Worm (Caenorhabditis elegans) whole organism, L1 larva: ENCODE results near the gene srh-44.

Experiments
- C16A3.4 ChIP-seq: fragments of 150-350 bp; optimal IDR thresholded peaks from 2 replicates; lab custom pipeline; 2014; ENCODE audit warnings: missing biosample characterization, missing genetic modification characterization
- C34B4.2 ChIP-seq: sonication (generic microtip); optimal IDR thresholded peaks from 2 replicates; lab custom pipeline; 2017; ENCODE audit warnings: mild to moderate bottlenecking, missing genetic modification characterization, missing compliant biosample characterization
- Y116A8C.19 ChIP-seq: sonication (generic microtip); optimal IDR thresholded peaks from 2 replicates; lab custom pipeline; 2016; ENCODE audit warnings: missing compliant biosample characterization, missing genetic modification characterization, borderline replicate concordance
- ama-1 ChIP-seq: fragments of 150-350 bp; optimal IDR thresholded peaks from 2 replicates; lab custom pipeline; 2014
- blmp-1 ChIP-seq: fragments of 150-350 bp; optimal IDR thresholded peaks from 2 replicates; lab custom pipeline; 2014; ENCODE audit warnings: missing biosample characterization, missing genetic modification characterization
- ceh-63 ChIP-seq: fragments of 200-800 bp; sonication (Bioruptor generic); optimal IDR thresholded peaks from 2 replicates; lab custom pipeline; 2018; ENCODE audit warnings: mild to moderate bottlenecking, missing genetic modification characterization, missing compliant biosample characterization
- ceh-82 ChIP-seq, 3 experiments: fragments of 150-350 bp in 1 of 3; sonication (generic microtip) in 2 of 3; optimal IDR thresholded peaks; 2 replicates each; lab custom pipeline; 2014 to 2017; ENCODE audit warnings: missing biosample characterization in 3 of 3, missing genetic modification characterization in 3 of 3
- ceh-90 ChIP-seq: sonication (generic microtip); optimal IDR thresholded peaks from 2 replicates; lab custom pipeline; 2016; ENCODE audit warnings: missing genetic modification characterization, missing compliant biosample characterization
- dsc-1 ChIP-seq: sonication (generic microtip); optimal IDR thresholded peaks from 2 replicates; lab custom pipeline; 2016; ENCODE audit warnings: mild to moderate bottlenecking, missing genetic modification characterization, missing compliant biosample characterization
- efl-1 ChIP-seq, 4 experiments: fragments of 150-350 bp; optimal IDR thresholded peaks in 3 of 4; peaks in 1 of 4; 1 replicate in 1 of 4; 2 replicates in 3 of 4; lab custom pipeline; 2014; ENCODE audit warnings: missing biosample characterization in 2 of 4, missing genetic modification characterization in 2 of 4, missing genetic modification reagents in 2 of 4
- efl-3 ChIP-seq: fragments of 200-800 bp; sonication (Bioruptor generic); optimal IDR thresholded peaks from 2 replicates; lab custom pipeline; 2018; ENCODE audit warnings: mild to moderate bottlenecking, missing genetic modification characterization, missing compliant biosample characterization
- elt-2 ChIP-seq: sonication (generic microtip); optimal IDR thresholded peaks from 2 replicates; lab custom pipeline; 2016; ENCODE audit warnings: missing genetic modification characterization, mild to moderate bottlenecking, inconsistent platforms, missing compliant biosample characterization, missing genetic modification reagents
- elt-3 ChIP-seq, 6 experiments: fragments of 150-350 bp in 1 of 6; sonication (generic microtip); optimal IDR thresholded peaks; 2 replicates each; lab custom pipeline; 2017 to 2018; ENCODE audit warnings: missing biosample characterization in 6 of 6, missing genetic modification characterization in 6 of 6, inconsistent platforms in 1 of 6
- ets-5 ChIP-seq: fragments of 200-800 bp; sonication (Bioruptor generic); IDR thresholded peaks from 2 replicates; pipeline ENCODE4 v1.3.6; 2022; ENCODE audit warnings: missing genetic modification characterization, missing compliant biosample characterization
- fos-1 ChIP-seq: fragments of 150-350 bp; optimal IDR thresholded peaks from 2 replicates; lab custom pipeline; 2014; ENCODE audit warnings: missing biosample characterization, missing genetic modification characterization
- grh-1 ChIP-seq: fragments of 200-800 bp; sonication (Bioruptor generic); IDR thresholded peaks from 2 replicates; pipeline ENCODE4 v1.3.6; 2022; ENCODE audit warnings: missing genetic modification reagents, missing genetic modification characterization, missing compliant biosample characterization
- hlh-17 ChIP-seq: fragments of 200-800 bp; sonication (Bioruptor generic); optimal IDR thresholded peaks from 2 replicates; lab custom pipeline; 2018; ENCODE audit warnings: missing genetic modification characterization, mild to moderate bottlenecking, missing compliant biosample characterization, moderate library complexity, borderline replicate concordance
- hpl-2 ChIP-seq: fragments of 150-350 bp; optimal IDR thresholded peaks from 2 replicates; lab custom pipeline; 2014; ENCODE audit warnings: missing biosample characterization, missing genetic modification reagents, missing genetic modification characterization
- jun-1 ChIP-seq: fragments of 150-350 bp; optimal IDR thresholded peaks from 2 replicates; lab custom pipeline; 2014; ENCODE audit warnings: missing biosample characterization, missing genetic modification reagents, missing genetic modification characterization
- lin-14 ChIP-seq: fragments of 200-800 bp; sonication (Bioruptor generic); optimal IDR thresholded peaks from 2 replicates; lab custom pipeline; 2018; ENCODE audit warnings: mild to moderate bottlenecking, missing genetic modification characterization, moderate library complexity, missing compliant biosample characterization
- lin-15B ChIP-seq: fragments of 150-350 bp; sonication (generic microtip); optimal IDR thresholded peaks from 3 replicates; lab custom pipeline; 2014; ENCODE audit warnings: missing biosample characterization, missing genetic modification characterization
- lin-35 ChIP-seq, 2 experiments: fragments of 150-350 bp; optimal IDR thresholded peaks; 2 replicates each; lab custom pipeline; 2014; ENCODE audit warnings: missing biosample characterization in 2 of 2, missing genetic modification characterization in 2 of 2, missing genetic modification reagents in 2 of 2
- lir-3 ChIP-seq: sonication (generic microtip); optimal IDR thresholded peaks from 2 replicates; lab custom pipeline; 2016; ENCODE audit warnings: mild to moderate bottlenecking, missing genetic modification characterization, moderate library complexity, missing compliant biosample characterization; ENCODE audit not compliant: poor library complexity
- lsy-2 ChIP-seq, 2 experiments: fragments of 150-350 bp; optimal IDR thresholded peaks; 2 replicates each; lab custom pipeline; 2014; ENCODE audit warnings: missing biosample characterization in 2 of 2, missing genetic modification characterization in 2 of 2
- mab-9 ChIP-seq: fragments of 200-800 bp; sonication (Bioruptor generic); IDR thresholded peaks from 2 replicates; pipeline ENCODE4 v1.3.6; 2022; ENCODE audit warnings: missing genetic modification reagents, missing genetic modification characterization, missing compliant biosample characterization
- nhr-11 ChIP-seq: fragments of 150-350 bp; optimal IDR thresholded peaks from 2 replicates; lab custom pipeline; 2014; ENCODE audit warnings: missing biosample characterization, missing genetic modification characterization
- nhr-19 ChIP-seq: fragments of 200-800 bp; sonication (Bioruptor generic); conservative IDR thresholded peaks from 2 replicates; pipeline ENCODE4 v1.3.6; 2022; ENCODE audit warnings: missing genetic modification characterization, missing compliant biosample characterization
- nhr-20 ChIP-seq: sonication (generic microtip); optimal IDR thresholded peaks from 2 replicates; lab custom pipeline; 2016; ENCODE audit warnings: mild to moderate bottlenecking, missing genetic modification characterization, missing compliant biosample characterization
- nhr-237 ChIP-seq: fragments of 150-350 bp; optimal IDR thresholded peaks from 2 replicates; lab custom pipeline; 2014; ENCODE audit warnings: missing biosample characterization, missing genetic modification characterization
- nhr-71 ChIP-seq: sonication (generic microtip); optimal IDR thresholded peaks from 2 replicates; lab custom pipeline; 2016; ENCODE audit warnings: mild to moderate bottlenecking, missing genetic modification characterization, moderate library complexity, missing compliant biosample characterization
- nhr-84 ChIP-seq: sonication (generic microtip); optimal IDR thresholded peaks from 2 replicates; lab custom pipeline; 2017; ENCODE audit warnings: missing biosample characterization, missing genetic modification characterization
- nhr-85 ChIP-seq: sonication (generic microtip); peaks from one replicate; lab custom pipeline; 2016; ENCODE audit warnings: missing genetic modification characterization, inconsistent platforms, missing compliant biosample characterization
- nhr-90 ChIP-seq: sonication (generic microtip); optimal IDR thresholded peaks from 2 replicates; lab custom pipeline; 2016; ENCODE audit warnings: mild to moderate bottlenecking, missing genetic modification characterization, missing compliant biosample characterization; ENCODE audit not compliant: poor library complexity
- snu-23 ChIP-seq: sonication (generic microtip); optimal IDR thresholded peaks from 2 replicates; lab custom pipeline; 2016; ENCODE audit warnings: missing genetic modification characterization, missing compliant biosample characterization
- swsn-7 ChIP-seq: sonication (generic microtip); optimal IDR thresholded peaks from 2 replicates; lab custom pipeline; 2016; ENCODE audit warnings: missing genetic modification characterization, missing compliant biosample characterization
- tbx-2 ChIP-seq: sonication (generic microtip); optimal IDR thresholded peaks from 2 replicates; lab custom pipeline; 2016; ENCODE audit warnings: missing genetic modification characterization, missing compliant biosample characterization
- unc-130 ChIP-seq: fragments of 150-350 bp; optimal IDR thresholded peaks from 2 replicates; lab custom pipeline; 2017; ENCODE audit warnings: missing biosample characterization, missing genetic modification characterization, inconsistent platforms
- unc-86 ChIP-seq: sonication (generic microtip); optimal IDR thresholded peaks from 2 replicates; lab custom pipeline; 2016; ENCODE audit warnings: missing genetic modification characterization, missing compliant biosample characterization
- unc-98 ChIP-seq: fragments of 200-800 bp; sonication (Bioruptor generic); IDR thresholded peaks from 2 replicates; pipeline ENCODE4 v1.3.6; 2022; ENCODE audit warnings: missing genetic modification characterization, missing compliant biosample characterization
- zag-1 ChIP-seq: fragments of 150-350 bp; optimal IDR thresholded peaks from 2 replicates; lab custom pipeline; 2014; ENCODE audit warnings: missing biosample characterization, missing genetic modification characterization
- ztf-4 ChIP-seq: fragments of 150-350 bp; optimal IDR thresholded peaks from 2 replicates; lab custom pipeline; 2014; ENCODE audit warnings: missing biosample characterization, missing genetic modification characterization

The srh-44 gene

DNA sequence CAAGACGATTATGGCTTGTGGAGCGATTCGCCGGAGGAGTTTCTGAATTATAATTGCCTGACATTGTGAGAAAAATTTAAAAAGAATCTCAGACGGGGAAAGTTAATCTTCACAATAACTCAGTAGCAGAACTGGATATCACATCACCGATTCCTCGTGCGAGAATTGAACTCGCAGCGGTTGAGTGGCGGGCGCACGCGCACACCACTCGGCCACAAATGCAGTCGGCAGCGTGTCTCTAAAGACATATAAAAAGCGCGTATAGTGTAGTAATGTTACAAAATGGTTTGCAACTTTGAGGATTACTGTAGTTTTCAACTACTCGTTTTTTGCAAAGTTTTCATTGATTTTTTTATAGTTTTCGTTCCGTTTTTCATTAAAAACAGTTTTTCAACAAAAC, 30.3 kb upstream of the srh-44 start (continued):
- TF ChIP-seq lin-14, result no peak
- peak; percentile 63 for TF ChIP-seq jun-1 (tag; lab: Kevin White, UChicago)
- TF ChIP-seq tbx-2 (tag; lab: Kevin White, UChicago), result peak; percentile 54
- no peak for TF ChIP-seq unc-98
- TF ChIP-seq nhr-84 (tag; lab: Kevin White, UChicago), result no peak
- TF ChIP-seq grh-1 (GFP tag; lab: Robert Waterston, UW), result peak; percentile 44; the same call in 1 of the 2 replicates
- TF ChIP-seq nhr-85 (tag; lab: Kevin White, UChicago), result peak; percentile 79
- TF ChIP-seq ama-1, result no peak
- no peak for TF ChIP-seq ceh-63 (GFP tag; lab: Kevin White, UChicago)
- TF ChIP-seq lir-3 (tag; lab: Kevin White, UChicago), result peak; percentile 82
- TF ChIP-seq zag-1 (tag; lab: Kevin White, UChicago), result no peak
- TF ChIP-seq dsc-1 (tag; lab: Kevin White, UChicago), result peak; percentile 62
- TF ChIP-seq nhr-11 (tag; lab: Kevin White, UChicago), result no peak
- no peak for TF ChIP-seq efl-3
- peak; percentile 85 for TF ChIP-seq snu-23 (GFP tag; lab: Kevin White, UChicago)
- TF ChIP-seq fos-1 (tag; lab: Kevin White, UChicago), result peak; percentile 8
- no peak for TF ChIP-seq Y116A8C.19 (tag; lab: Kevin White, UChicago)
- TF ChIP-seq nhr-237 (tag; lab: Kevin White, UChicago), result no peak
- TF ChIP-seq lsy-2 (tag; optimal IDR thresholded peaks at IDR 0.05; lab: Kevin White, UChicago), result peak; percentile 72 to 91
- TF ChIP-seq ceh-82 (tag; optimal IDR thresholded peaks at IDR 0.05; lab: Kevin White, UChicago), result peak; percentile 38 to 87 (median 46)
- TF ChIP-seq ets-5 (GFP tag; lab: Robert Waterston, UW), result no peak
- TF ChIP-seq mab-9, result no peak
- peak; percentile 83 for TF ChIP-seq C16A3.4
- TF ChIP-seq swsn-7 (tag; lab: Kevin White, UChicago), result peak; percentile 70
- TF ChIP-seq C34B4.2 (tag; lab: Kevin White, UChicago), result no peak
- no peak for TF ChIP-seq hpl-2
- TF ChIP-seq efl-1 (optimal IDR thresholded peaks at IDR 0.05; lab: Kevin White, UChicago), result peak; percentile 54 to 62
- TF ChIP-seq efl-1 (GFP tag; optimal IDR thresholded peaks at IDR 0.05 in 1 of 2; lab: Kevin White, UChicago), result peak; percentile 50 to 96
- TF ChIP-seq lin-35 (GFP tag; optimal IDR thresholded peaks at IDR 0.05; lab: Kevin White, UChicago), result peak; percentile 69 to 84
- no peak for TF ChIP-seq ceh-90 (tag; lab: Kevin White, UChicago)
- TF ChIP-seq hlh-17, result no peak
- peak; percentile 50 for TF ChIP-seq elt-2 (tag; lab: Kevin White, UChicago)

DNA sequence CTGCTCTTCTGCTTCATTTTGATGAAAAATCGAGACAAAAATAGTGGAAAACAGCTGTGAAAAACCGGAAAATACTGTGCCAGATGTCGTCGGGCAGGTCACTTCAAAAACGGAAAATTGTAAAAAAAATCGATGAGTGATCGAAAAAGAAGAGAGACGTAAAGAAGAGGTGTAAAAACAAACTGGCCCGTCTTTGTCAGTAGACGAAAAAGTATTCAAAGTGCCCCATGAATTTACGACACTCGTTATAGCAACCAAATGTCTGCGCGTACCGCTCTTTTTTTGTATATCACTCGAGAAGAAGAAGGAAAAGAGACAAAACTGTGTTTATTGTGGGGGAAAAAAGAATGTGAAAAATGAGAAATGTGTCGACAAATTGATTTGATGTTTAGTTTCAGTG, 29.7 kb upstream of the srh-44 start, which contains the start of gene twk-5:
Gene twk-5, minus strand, starts transcription at position 101 of the 400 bp plus-strand sequence.
- TF ChIP-seq nhr-85 (tag; lab: Kevin White, UChicago) (peak; percentile 67), unc-130 (tag; lab: Kevin White, UChicago) (no peak), lin-14 (peak; percentile 17), lsy-2 (tag; optimal IDR thresholded peaks at IDR 0.05; lab: Kevin White, UChicago) (peak in 1 of 2 experiments; percentile 7), ztf-4 (tag; lab: Kevin White, UChicago) (no peak), dsc-1 (tag; lab: Kevin White, UChicago) (no peak), C16A3.4 (no peak), nhr-90 (tag; lab: Kevin White, UChicago) (no peak), fos-1 (tag; lab: Kevin White, UChicago) (no peak), elt-3 (tag; optimal IDR thresholded peaks at IDR 0.05; lab: Kevin White, UChicago) (no peak), snu-23 (GFP tag; lab: Kevin White, UChicago) (peak; percentile 4), unc-86 (no peak), nhr-19 (GFP tag; lab: Robert Waterston, UW) (no peak), nhr-71 (tag; lab: Kevin White, UChicago) (no peak)

DNA sequence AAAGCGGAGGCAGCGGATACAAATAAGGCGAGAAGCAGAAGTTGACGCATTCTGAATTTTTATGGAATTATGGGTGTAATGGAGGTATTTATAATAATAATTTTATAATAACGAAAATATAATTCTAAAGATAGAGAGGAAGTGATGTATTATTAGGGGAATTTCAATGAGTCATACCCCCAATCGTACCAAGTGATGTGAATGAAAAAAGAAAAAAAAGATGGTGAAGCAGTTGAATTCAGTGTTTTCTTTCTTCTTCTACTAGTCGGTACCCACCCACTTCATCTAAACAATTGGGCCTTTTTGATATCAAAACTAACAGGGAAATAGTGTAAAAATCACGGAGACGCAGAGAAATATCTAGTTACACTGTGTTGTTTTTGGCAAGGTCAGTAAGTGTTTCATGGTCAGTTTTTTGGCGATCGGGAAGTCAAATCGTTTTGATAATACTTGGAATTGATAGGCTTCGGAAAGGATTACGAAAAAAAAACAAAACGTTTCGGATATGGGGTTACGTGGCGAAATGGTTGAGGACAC, 28.1 kb upstream of the srh-44 start, which contains the start of gene ttr-18:
Gene ttr-18, minus strand, starts transcription at position 51 of the 537 bp plus-strand sequence.
- TF ChIP-seq lin-14, result peak; percentile 58
- TF ChIP-seq elt-3 (tag; optimal IDR thresholded peaks at IDR 0.05; lab: Kevin White, UChicago), result peak in 1 of 6 experiments; percentile 40
- no peak for TF ChIP-seq lsy-2 (tag; optimal IDR thresholded peaks at IDR 0.05; lab: Kevin White, UChicago)
- TF ChIP-seq nhr-85 (tag; lab: Kevin White, UChicago), result peak; percentile 77
- peak; percentile 16 for TF ChIP-seq nhr-90 (tag; lab: Kevin White, UChicago)
- TF ChIP-seq nhr-20 (tag; lab: Kevin White, UChicago), result peak; percentile 28
- peak; percentile 9 for TF ChIP-seq blmp-1 (tag; lab: Kevin White, UChicago)
- no peak for TF ChIP-seq lin-15B
- TF ChIP-seq lin-35 (GFP tag; optimal IDR thresholded peaks at IDR 0.05; lab: Kevin White, UChicago), result no peak
- TF ChIP-seq snu-23 (GFP tag; lab: Kevin White, UChicago), result peak; percentile 39
